Fruit fly (Drosophila melanogaster) whole organism, embryonic: Measurements from ENCODE around the gene Hpd.

ENCODE experiments used
- Abd-B ChIP-seq: fragments of 200-800 bp; sonication (Bioruptor generic); optimal IDR thresholded peaks from 2 replicates; lab custom pipeline; 2018; ENCODE audit warnings: missing biosample characterization, mild to moderate bottlenecking, missing genetic modification characterization, moderate library complexity
- Asciz ChIP-seq: fragments of 200-800 bp; sonication (Bioruptor generic); optimal IDR thresholded peaks from 2 replicates; lab custom pipeline; 2017; ENCODE audit warnings: missing biosample characterization, mild to moderate bottlenecking, missing genetic modification characterization, missing genetic modification reagents
- Bgb ChIP-seq: fragments of 200-800 bp; sonication (Bioruptor generic); IDR thresholded peaks from 2 replicates; pipeline ENCODE4 v1.3.6; 2022; ENCODE audit warnings: missing biosample characterization, missing genetic modification characterization; ENCODE audit not compliant: partially characterized antibody
- CG10267 ChIP-seq: fragments of 200-800 bp; sonication (Bioruptor generic); optimal IDR thresholded peaks from 2 replicates; lab custom pipeline; 2018; ENCODE audit warnings: missing biosample characterization, mild to moderate bottlenecking, missing genetic modification characterization, moderate library complexity
- CG11085 ChIP-seq: fragments of 200-800 bp; sonication (Bioruptor generic); IDR thresholded peaks from 2 replicates; pipeline ENCODE4 v1.3.6; 2022; ENCODE audit warnings: missing biosample characterization, missing genetic modification characterization
- CG14050 ChIP-seq: fragments of 200-800 bp; sonication (Bioruptor generic); IDR thresholded peaks from 3 replicates; pipeline ENCODE4 v1.3.6; 2022; ENCODE audit warnings: missing biosample characterization, missing genetic modification characterization
- CG15514 ChIP-seq: fragments of 200-800 bp; sonication (Bioruptor generic); optimal IDR thresholded peaks from 3 replicates; lab custom pipeline; 2017; ENCODE audit warnings: missing biosample characterization, missing genetic modification characterization, mild to moderate bottlenecking, moderate library complexity, missing genetic modification reagents
- CG17612 ChIP-seq: fragments of 200-800 bp; sonication (Bioruptor generic); IDR thresholded peaks from 2 replicates; pipeline ENCODE4 v1.3.6; 2022; ENCODE audit warnings: missing biosample characterization, missing genetic modification characterization
- CG2116 ChIP-seq: fragments of 200-800 bp; sonication (Bioruptor generic); optimal IDR thresholded peaks from 3 replicates; lab custom pipeline; 2018; ENCODE audit warnings: missing biosample characterization, mild to moderate bottlenecking, missing genetic modification characterization
- CG33213 ChIP-seq: fragments of 200-800 bp; sonication (Bioruptor generic); optimal IDR thresholded peaks from 3 replicates; lab custom pipeline; 2016; ENCODE audit warnings: missing biosample characterization, missing genetic modification characterization
- CG33557 ChIP-seq: fragments of 200-800 bp; sonication (Bioruptor generic); optimal IDR thresholded peaks from 2 replicates; lab custom pipeline; 2019; ENCODE audit warnings: missing biosample characterization, mild to moderate bottlenecking, missing genetic modification characterization, moderate library complexity
- CG3407 ChIP-seq: fragments of 200-800 bp; sonication (Bioruptor generic); optimal IDR thresholded peaks from 2 replicates; lab custom pipeline; 2018; ENCODE audit warnings: missing biosample characterization, mild to moderate bottlenecking, missing genetic modification characterization
- CG4404 ChIP-seq: fragments of 200-800 bp; sonication (Bioruptor generic); IDR thresholded peaks from 2 replicates; pipeline ENCODE4 v1.3.6; 2022; ENCODE audit warnings: missing biosample characterization, missing genetic modification characterization
- CG8290 ChIP-seq, 3 experiments: fragments of 200-800 bp; sonication (Bioruptor generic); optimal IDR thresholded peaks; 2 replicates each; lab custom pipeline; 2016 to 2019; ENCODE audit warnings: missing biosample characterization in 3 of 3, missing genetic modification characterization in 3 of 3, mild to moderate bottlenecking in 2 of 3, moderate library complexity in 1 of 3
- CG8359 ChIP-seq: fragments of 200-800 bp; sonication (Bioruptor generic); optimal IDR thresholded peaks from 2 replicates; lab custom pipeline; 2017; ENCODE audit warnings: missing biosample characterization, mild to moderate bottlenecking, missing genetic modification characterization, borderline replicate concordance
- CG9727 ChIP-seq: fragments of 200-800 bp; sonication (Bioruptor generic); optimal IDR thresholded peaks from 3 replicates; lab custom pipeline; 2017; ENCODE audit warnings: missing biosample characterization, mild to moderate bottlenecking, missing genetic modification characterization
- CG9797 ChIP-seq: fragments of 200-800 bp; sonication (Bioruptor generic); optimal IDR thresholded peaks from 3 replicates; lab custom pipeline; 2018; ENCODE audit warnings: missing biosample characterization, mild to moderate bottlenecking, missing genetic modification characterization
- CG9932 ChIP-seq: fragments of 200-800 bp; sonication (Bioruptor generic); IDR thresholded peaks from 2 replicates; pipeline ENCODE4 v1.3.6; 2022; ENCODE audit warnings: missing biosample characterization, missing genetic modification characterization
- CHES-1-like ChIP-seq: fragments of 200-800 bp; sonication (Bioruptor generic); optimal IDR thresholded peaks from 2 replicates; lab custom pipeline; 2016; ENCODE audit warnings: missing biosample characterization, missing genetic modification characterization
- Camta ChIP-seq: fragments of 200-800 bp; sonication (Bioruptor generic); optimal IDR thresholded peaks from 2 replicates; lab custom pipeline; 2016; ENCODE audit warnings: missing biosample characterization, missing genetic modification characterization
- CrebB ChIP-seq: fragments of 200-800 bp; sonication (Bioruptor generic); optimal IDR thresholded peaks from 3 replicates; lab custom pipeline; 2018; ENCODE audit warnings: missing biosample characterization, mild to moderate bottlenecking, missing genetic modification characterization
- D ChIP-seq, 2 experiments: fragments of 200-800 bp in 1 of 2; fragments of >200 bp in 1 of 2; sonication (Bioruptor generic) in 1 of 2; optimal IDR thresholded peaks; 2 replicates in 1 of 2; 3 replicates in 1 of 2; lab custom pipeline; 2017; ENCODE audit warnings: mild to moderate bottlenecking in 1 of 2, missing biosample characterization in 1 of 2, missing genetic modification characterization in 1 of 2, missing genetic modification reagents in 1 of 2
- Deaf1 ChIP-seq: fragments of 200-800 bp; optimal IDR thresholded peaks from 3 replicates; lab custom pipeline; 2019; ENCODE audit warnings: missing biosample characterization, mild to moderate bottlenecking, missing genetic modification characterization, moderate library complexity
- Dp ChIP-seq: fragments of 200-800 bp; sonication (Bioruptor generic); optimal IDR thresholded peaks from 2 replicates; lab custom pipeline; 2018; ENCODE audit warnings: missing biosample characterization, mild to moderate bottlenecking, missing genetic modification characterization, moderate library complexity
- E2f2 ChIP-seq: fragments of 200-800 bp; sonication (Bioruptor generic); IDR thresholded peaks from 2 replicates; pipeline ENCODE4 v1.3.6; 2022; ENCODE audit warnings: missing biosample characterization, missing genetic modification characterization
- ERR ChIP-seq: fragments of 200-800 bp; sonication (Bioruptor generic); optimal IDR thresholded peaks from 2 replicates; lab custom pipeline; 2016; ENCODE audit warnings: missing biosample characterization, missing genetic modification characterization
- HLH4C ChIP-seq: fragments of 200-800 bp; sonication (Bioruptor generic); IDR thresholded peaks from 3 replicates; pipeline ENCODE4 v1.3.6; 2022; ENCODE audit warnings: missing biosample characterization, missing genetic modification characterization; ENCODE audit not compliant: partially characterized antibody
- MESR4 ChIP-seq: fragments of 200-800 bp; sonication (Bioruptor generic); optimal IDR thresholded peaks from 2 replicates; lab custom pipeline; 2018; ENCODE audit warnings: missing biosample characterization, mild to moderate bottlenecking, missing genetic modification characterization, moderate library complexity
- Myb ChIP-seq: fragments of 200-800 bp; sonication (Bioruptor generic); optimal IDR thresholded peaks from 2 replicates; lab custom pipeline; 2016; ENCODE audit warnings: missing biosample characterization, missing genetic modification characterization
- Nf-YB ChIP-seq: fragments of 200-800 bp; sonication (Bioruptor generic); optimal IDR thresholded peaks from 3 replicates; lab custom pipeline; 2019; ENCODE audit warnings: missing biosample characterization, mild to moderate bottlenecking, missing genetic modification characterization, moderate library complexity
- Oaz ChIP-seq: fragments of 200-800 bp; sonication (Bioruptor generic); IDR thresholded peaks from 2 replicates; pipeline ENCODE4 v1.3.6; 2022; ENCODE audit warnings: missing biosample characterization, missing genetic modification characterization
- Oli ChIP-seq: fragments of 200-800 bp; sonication (Bioruptor generic); optimal IDR thresholded peaks from 2 replicates; lab custom pipeline; 2018; ENCODE audit warnings: missing biosample characterization, mild to moderate bottlenecking, missing genetic modification characterization, moderate library complexity
- Pdp1 ChIP-seq, 2 experiments: fragments of 200-800 bp; sonication (Bioruptor generic); optimal IDR thresholded peaks; 3 replicates each; lab custom pipeline; 2016; ENCODE audit warnings: missing biosample characterization in 2 of 2, missing genetic modification characterization in 2 of 2, mild to moderate bottlenecking in 1 of 2, moderate library complexity in 1 of 2
- Scr ChIP-seq: fragments of 200-800 bp; sonication (Bioruptor generic); IDR thresholded peaks from 2 replicates; pipeline ENCODE4 v1.3.6; 2022; ENCODE audit warnings: missing biosample characterization, missing genetic modification characterization; ENCODE audit not compliant: partially characterized antibody
- Six4 ChIP-seq: fragments of 200-800 bp; sonication (Bioruptor generic); optimal IDR thresholded peaks from 2 replicates; lab custom pipeline; 2016; ENCODE audit warnings: missing biosample characterization, missing genetic modification characterization
- Sox100B ChIP-seq: fragments of 200-800 bp; sonication (Bioruptor generic); optimal IDR thresholded peaks from 3 replicates; lab custom pipeline; 2018; ENCODE audit warnings: missing biosample characterization, mild to moderate bottlenecking, missing genetic modification characterization
- Stat92E ChIP-seq, 3 experiments: fragments of >200 bp in 2 of 3; fragments of 200-800 bp in 1 of 3; sonication (Bioruptor generic) in 1 of 3; optimal IDR thresholded peaks; 2 replicates each; lab custom pipeline; 2017 to 2019; ENCODE audit warnings: missing biosample characterization in 3 of 3, missing genetic modification characterization in 3 of 3, mild to moderate bottlenecking in 1 of 3, moderate library complexity in 1 of 3
- ab ChIP-seq: fragments of 200-800 bp; sonication (Bioruptor generic); optimal IDR thresholded peaks from 2 replicates; lab custom pipeline; 2016; ENCODE audit warnings: missing biosample characterization, missing genetic modification characterization
- bab2 ChIP-seq: fragments of 200-800 bp; sonication (Bioruptor generic); optimal IDR thresholded peaks from 2 replicates; lab custom pipeline; 2016; ENCODE audit warnings: missing biosample characterization, missing genetic modification characterization
- crp ChIP-seq, 2 experiments: fragments of 200-800 bp; sonication (Bioruptor generic); optimal IDR thresholded peaks; 2 replicates in 1 of 2; 3 replicates in 1 of 2; lab custom pipeline; 2017; ENCODE audit warnings: missing biosample characterization in 2 of 2, missing genetic modification characterization in 2 of 2, mild to moderate bottlenecking in 1 of 2, moderate library complexity in 1 of 2
- dati ChIP-seq: fragments of 200-800 bp; sonication (Bioruptor generic); IDR thresholded peaks from 2 replicates; pipeline ENCODE4 v1.3.6; 2022; ENCODE audit warnings: missing biosample characterization, missing genetic modification characterization
- eyg ChIP-seq: fragments of 200-800 bp; sonication (Bioruptor generic); optimal IDR thresholded peaks from 3 replicates; lab custom pipeline; 2016; ENCODE audit warnings: missing biosample characterization, missing genetic modification characterization
- gem ChIP-seq: fragments of 200-800 bp; sonication (Bioruptor generic); optimal IDR thresholded peaks from 2 replicates; lab custom pipeline; 2019; ENCODE audit warnings: missing biosample characterization, mild to moderate bottlenecking, missing genetic modification characterization, moderate library complexity
- gfzf ChIP-seq: fragments of 200-800 bp; sonication (Bioruptor generic); optimal IDR thresholded peaks from 2 replicates; lab custom pipeline; 2016; ENCODE audit warnings: missing biosample characterization, mild to moderate bottlenecking, missing genetic modification characterization, moderate library complexity
- nom ChIP-seq: fragments of 200-800 bp; sonication (Bioruptor generic); optimal IDR thresholded peaks from 2 replicates; lab custom pipeline; 2017; ENCODE audit warnings: missing biosample characterization, missing genetic modification characterization, mild to moderate bottlenecking, moderate library complexity, missing genetic modification reagents
- pb ChIP-seq: fragments of 200-800 bp; sonication (Bioruptor generic); optimal IDR thresholded peaks from 3 replicates; lab custom pipeline; 2016; ENCODE audit warnings: missing biosample characterization, missing genetic modification characterization
- pita ChIP-seq: fragments of 200-800 bp; sonication (Bioruptor generic); optimal IDR thresholded peaks from 2 replicates; lab custom pipeline; 2017; ENCODE audit warnings: missing biosample characterization, mild to moderate bottlenecking, missing genetic modification characterization
- rib ChIP-seq: fragments of 200-800 bp; sonication (Bioruptor generic); IDR thresholded peaks from 2 replicates; pipeline ENCODE4 v1.3.6; 2022; ENCODE audit warnings: missing biosample characterization, missing genetic modification characterization
- seq ChIP-seq: fragments of 200-800 bp; sonication (Bioruptor generic); IDR thresholded peaks from 2 replicates; pipeline ENCODE4 v1.3.6; 2022; ENCODE audit warnings: missing biosample characterization, missing genetic modification characterization

The Hpd gene

dm6 chr3L:20430182-20430581, 9.5 kb downstream of the Hpd start, which contains the start of gene CG5262 (continued):
- TF ChIP-seq Oaz (GFP tag; lab: Robert Waterston, UW): no peak
- TF ChIP-seq CG4404 (GFP tag; lab: Robert Waterston, UW): no peak
- no peak for TF ChIP-seq gem (tag; lab: Kevin White, UChicago)
- TF ChIP-seq MESR4 (GFP tag; lab: Kevin White, UChicago): peak; percentile 67
- TF ChIP-seq Oli (tag; lab: Kevin White, UChicago): no peak
- TF ChIP-seq rib (GFP tag; lab: Robert Waterston, UW): no peak
- TF ChIP-seq Six4 (GFP tag; lab: Kevin White, UChicago): no peak
- peak; percentile 92 for TF ChIP-seq E2f2 (GFP tag; lab: Robert Waterston, UW)
- no peak for TF ChIP-seq pita (GFP tag; lab: Kevin White, UChicago)
- peak; percentile 44 for TF ChIP-seq CG10267 (tag; lab: Kevin White, UChicago)
- TF ChIP-seq HLH4C (GFP tag; lab: Robert Waterston, UW): no peak
- peak; percentile 15 for TF ChIP-seq CG33213
- no peak for TF ChIP-seq seq (GFP tag; lab: Robert Waterston, UW)
- no peak for TF ChIP-seq pb
- TF ChIP-seq Asciz: no peak
- TF ChIP-seq CG33557 (GFP tag; lab: Kevin White, UChicago): no peak
- peak; percentile 60 for TF ChIP-seq nom (GFP tag; lab: Kevin White, UChicago)
- TF ChIP-seq Bgb (GFP tag; lab: Robert Waterston, UW): peak; percentile 36; the same call in 1 of the 2 replicates
- peak; percentile 44 for TF ChIP-seq CG15514 (GFP tag; lab: Kevin White, UChicago)
- TF ChIP-seq ERR (GFP tag; lab: Kevin White, UChicago): no peak
- TF ChIP-seq CHES-1-like (GFP tag; lab: Kevin White, UChicago): no peak
- TF ChIP-seq Stat92E (GFP tag; optimal IDR thresholded peaks at IDR 0.05; lab: Kevin White, UChicago): peak in 1 of 3 experiments; percentile 22
- TF ChIP-seq D (optimal IDR thresholded peaks at IDR 0.05; lab: Kevin White, UChicago): no peak
- TF ChIP-seq D (GFP tag; optimal IDR thresholded peaks at IDR 0.05; lab: Kevin White, UChicago): no peak
- TF ChIP-seq bab2: no peak
- TF ChIP-seq CG17612 (GFP tag; lab: Robert Waterston, UW): no peak
- TF ChIP-seq Sox100B (GFP tag; lab: Kevin White, UChicago): no peak
- TF ChIP-seq Abd-B (GFP tag; lab: Kevin White, UChicago): no peak
- no peak for TF ChIP-seq CG14050 (GFP tag; lab: Robert Waterston, UW)
- no peak for TF ChIP-seq Camta (GFP tag; lab: Kevin White, UChicago)
- no peak for TF ChIP-seq CG9932 (GFP tag; lab: Robert Waterston, UW)
- TF ChIP-seq CG9727 (GFP tag; lab: Kevin White, UChicago): no peak
- TF ChIP-seq eyg (GFP tag; lab: Kevin White, UChicago): no peak
- TF ChIP-seq CG8290 (GFP tag; optimal IDR thresholded peaks at IDR 0.05; lab: Kevin White, UChicago): no peak
- no peak for TF ChIP-seq CG8290 (tag; optimal IDR thresholded peaks at IDR 0.05; lab: Kevin White, UChicago)
- TF ChIP-seq ab (GFP tag; lab: Kevin White, UChicago): no peak
- TF ChIP-seq crp (GFP tag; optimal IDR thresholded peaks at IDR 0.05; lab: Kevin White, UChicago): peak in 1 of 2 experiments; percentile 69
- peak; percentile 28; the same call in 1 of the 2 replicates for TF ChIP-seq Scr (GFP tag; lab: Robert Waterston, UW)
- TF ChIP-seq Dp: peak; percentile 90
- TF ChIP-seq Pdp1 (GFP tag; optimal IDR thresholded peaks at IDR 0.05; lab: Kevin White, UChicago): peak in 1 of 2 experiments; percentile 55
- TF ChIP-seq CG8359 (GFP tag; lab: Kevin White, UChicago): no peak
- peak; percentile 64 for TF ChIP-seq Nf-YB (GFP tag; lab: Kevin White, UChicago)
- TF ChIP-seq CG9797 (GFP tag; lab: Kevin White, UChicago): peak; percentile 75
- TF ChIP-seq CG3407 (GFP tag; lab: Kevin White, UChicago): no peak
- TF ChIP-seq gfzf: peak; percentile 91
- TF ChIP-seq CG11085 (GFP tag; lab: Robert Waterston, UW): no peak
- no peak for TF ChIP-seq CG2116
- no peak for TF ChIP-seq Myb
- no peak for TF ChIP-seq CrebB (tag; lab: Kevin White, UChicago)
- no peak for TF ChIP-seq dati (GFP tag; lab: Robert Waterston, UW)
- TF ChIP-seq Deaf1 (tag; lab: Kevin White, UChicago): no peak
